Worm (Caenorhabditis elegans): Measurements from ENCODE around the gene C16C8.12.

The C16C8.12 gene

ce11 chrII:3502520-3503323 is 50.2 kb downstream of the C16C8.12 start, which contains the start of the genes col-71 and Y49F6B.2 (continued):
- peak; percentile 53; the same call in 1 of the 2 replicates for TF ChIP-seq ztf-28 (GFP tag; IDR thresholded peaks at IDR 0.05)
- TF ChIP-seq ceh-27 (GFP tag; optimal IDR thresholded peaks at IDR 0.05): peak; percentile 72
- TF ChIP-seq atf-7 (tag; optimal IDR thresholded peaks at IDR 0.05): no peak
- TF ChIP-seq nhr-90 (tag; optimal IDR thresholded peaks at IDR 0.05): no peak
- TF ChIP-seq madf-8 (GFP tag; conservative IDR thresholded peaks at IDR 0.05): peak; percentile 28; the same call in 1 of the 2 replicates
- no peak for TF ChIP-seq ztf-22 (GFP tag; optimal IDR thresholded peaks at IDR 0.05)
- TF ChIP-seq unc-130 (GFP tag; optimal IDR thresholded peaks at IDR 0.05): peak; percentile 20
- TF ChIP-seq F37B4.10 (GFP tag; IDR thresholded peaks at IDR 0.05): no peak
- TF ChIP-seq B0035.1 (tag; optimal IDR thresholded peaks at IDR 0.05): no peak
- TF ChIP-seq akir-1 (GFP tag; optimal IDR thresholded peaks at IDR 0.05): no peak
- TF ChIP-seq B0019.2 (GFP tag; conservative IDR thresholded peaks at IDR 0.05): no peak
- TF ChIP-seq K11D2.4 (GFP tag; IDR thresholded peaks at IDR 0.05): peak; percentile 69; the same call in 1 of the 2 replicates
- 0 out of 2 replicates have a peak, but pooled peaks have one; percentile 7 for TF ChIP-seq hmg-20 (GFP tag; IDR thresholded peaks at IDR 0.05)
- TF ChIP-seq F33H1.4 (GFP tag; IDR thresholded peaks at IDR 0.05): peak; percentile 54
- TF ChIP-seq tlf-1 (GFP tag; optimal IDR thresholded peaks at IDR 0.05): peak; percentile 18
- TF ChIP-seq tbp1 (GFP tag; optimal IDR thresholded peaks at IDR 0.05): peak; percentile 49
- 0 out of 2 replicates have a peak, but pooled peaks have one; percentile 8 for TF ChIP-seq let-526 (GFP tag; IDR thresholded peaks at IDR 0.05)
- TF ChIP-seq Y53F4B.3 (GFP tag; IDR thresholded peaks at IDR 0.05): no peak
- TF ChIP-seq Y53G8AR.9 (GFP tag; conservative IDR thresholded peaks at IDR 0.05): peak; percentile 65; the same call in 1 of the 2 replicates
- no peak for TF ChIP-seq T26A5.8 (tag; optimal IDR thresholded peaks at IDR 0.05)
- no peak for TF ChIP-seq madf-3 (GFP tag; IDR thresholded peaks at IDR 0.05)
- peak; percentile 26 for TF ChIP-seq F22D6.2 (tag; optimal IDR thresholded peaks at IDR 0.05)
- peak; percentile 42 for TF ChIP-seq madf-10 (tag; optimal IDR thresholded peaks at IDR 0.05)
- no peak for TF ChIP-seq egl-18 (GFP tag; IDR thresholded peaks at IDR 0.05)
- no peak for TF ChIP-seq unc-62 (GFP tag; optimal IDR thresholded peaks at IDR 0.05)
- TF ChIP-seq lsl-1 (GFP tag; optimal IDR thresholded peaks at IDR 0.05): peak; percentile 46
- peak; percentile 67 for TF ChIP-seq rcor-1 (GFP tag; IDR thresholded peaks at IDR 0.05)
- no peak for TF ChIP-seq F55B11.4 (tag; optimal IDR thresholded peaks at IDR 0.05; ENCODE audit: borderline replicate concordance, insufficient read depth)
